Fruit fly (Drosophila melanogaster): ENCODE measurements around the gene Irp-1A.

Gene Irp-1A

DNA sequence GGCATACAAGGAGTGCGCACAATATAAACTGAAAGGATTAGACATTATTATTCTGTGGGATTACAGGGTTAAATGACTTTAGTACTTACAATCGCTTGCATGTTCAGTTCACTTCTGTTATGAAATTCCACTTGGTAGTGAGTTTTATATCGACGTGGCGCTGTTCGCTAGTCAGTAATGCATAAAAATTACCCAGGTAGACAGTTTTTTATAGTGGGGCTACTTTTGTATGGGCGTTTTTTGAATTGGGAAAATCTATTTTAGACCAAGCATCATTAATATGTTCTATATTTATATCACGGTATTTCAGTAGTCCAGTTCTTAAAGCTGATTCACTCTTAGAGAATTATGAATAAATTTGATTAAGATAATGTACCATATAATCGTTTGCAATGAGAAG lies 47.3 kb upstream of the Irp-1A start, which contains the start of gene CG43095:
Gene CG43095 (minus strand): TSS at position 101 of the 400 bp plus-strand sequence.
- TF ChIP-seq sima (GFP tag; optimal IDR thresholded peaks at IDR 0.05) (no peak), dimm (GFP tag; IDR thresholded peaks at IDR 0.05) (no peak), knrl (GFP tag; IDR thresholded peaks at IDR 0.05; ENCODE audit: partially characterized antibody) (no peak), cg (GFP tag; optimal IDR thresholded peaks at IDR 0.05) (no peak), Dip3 (GFP tag; optimal IDR thresholded peaks at IDR 0.05) (no peak), CG11696 (GFP tag; IDR thresholded peaks at IDR 0.05) (no peak), YL-1 (GFP tag; optimal IDR thresholded peaks at IDR 0.05) (no peak), fd96Cb (tag; optimal IDR thresholded peaks at IDR 0.05) (no peak)

DNA sequence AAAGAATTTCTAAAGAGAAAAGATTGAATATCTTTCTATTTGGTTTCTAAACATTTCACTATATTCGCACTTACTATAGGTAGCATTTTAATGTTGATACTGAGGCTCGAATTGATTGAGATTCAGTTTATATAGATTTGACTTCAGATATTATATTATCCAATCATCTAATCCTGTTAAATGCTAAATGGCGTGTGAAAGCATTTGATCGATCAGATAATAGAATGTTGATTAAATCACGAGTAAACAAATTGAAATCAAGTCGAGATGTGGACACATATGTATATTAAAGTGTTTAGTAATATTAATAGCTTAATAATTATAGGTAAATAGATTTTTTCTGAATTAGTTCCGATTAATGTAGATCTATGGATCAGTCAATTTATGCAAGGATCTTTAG lies 46.5 kb upstream of the Irp-1A start, which contains the start of gene CG43094:
Gene CG43094 (minus strand): TSS at position 101 of the 400 bp plus-strand sequence.
- TF ChIP-seq CG17829 (tag; optimal IDR thresholded peaks at IDR 0.05) (no peak), H2.0 (GFP tag; IDR thresholded peaks at IDR 0.05) (no peak), slbo (GFP tag; IDR thresholded peaks at IDR 0.05) (no peak), Abd-B (GFP tag; optimal IDR thresholded peaks at IDR 0.05) (no peak), Sry-δ (GFP tag; optimal IDR thresholded peaks at IDR 0.05) (no peak), CG6654 (GFP tag; optimal IDR thresholded peaks at IDR 0.05) (no peak), Kr (GFP tag; optimal IDR thresholded peaks at IDR 0.05) (no peak)

DNA sequence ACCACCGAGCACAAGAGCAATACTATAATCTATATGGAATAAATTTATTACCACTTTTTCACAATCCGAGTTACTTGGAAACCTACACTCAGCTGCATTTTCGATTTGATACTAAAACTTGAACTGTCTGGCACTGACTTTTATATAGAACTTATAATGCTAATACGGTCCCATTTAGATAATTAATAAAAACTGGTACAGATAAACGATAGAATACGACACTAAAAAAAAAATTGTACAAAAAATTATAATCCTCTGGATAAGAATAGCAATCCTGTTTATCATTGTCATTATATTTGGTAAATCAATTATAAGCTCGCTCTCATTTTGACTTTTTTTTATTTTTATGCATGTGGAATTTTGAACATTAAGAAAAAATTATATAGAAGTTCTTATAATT lies 45.8 kb upstream of the Irp-1A start, which contains the start of gene CG43093:
Gene CG43093 (minus strand): TSS at position 101 of the 400 bp plus-strand sequence.
- no peak for TF ChIP-seq Meics (GFP tag; optimal IDR thresholded peaks at IDR 0.05)
- no peak for TF ChIP-seq chif (GFP tag; optimal IDR thresholded peaks at IDR 0.05)
- TF ChIP-seq ato (GFP tag; IDR thresholded peaks at IDR 0.05; ENCODE audit: partially characterized antibody), result no peak
- no peak for TF ChIP-seq usp (GFP tag; optimal IDR thresholded peaks at IDR 0.05)
- TF ChIP-seq Optix (GFP tag; IDR thresholded peaks at IDR 0.05), result no peak
- no peak for TF ChIP-seq CG2129 (GFP tag; IDR thresholded peaks at IDR 0.05; ENCODE audit: partially characterized antibody)

DNA sequence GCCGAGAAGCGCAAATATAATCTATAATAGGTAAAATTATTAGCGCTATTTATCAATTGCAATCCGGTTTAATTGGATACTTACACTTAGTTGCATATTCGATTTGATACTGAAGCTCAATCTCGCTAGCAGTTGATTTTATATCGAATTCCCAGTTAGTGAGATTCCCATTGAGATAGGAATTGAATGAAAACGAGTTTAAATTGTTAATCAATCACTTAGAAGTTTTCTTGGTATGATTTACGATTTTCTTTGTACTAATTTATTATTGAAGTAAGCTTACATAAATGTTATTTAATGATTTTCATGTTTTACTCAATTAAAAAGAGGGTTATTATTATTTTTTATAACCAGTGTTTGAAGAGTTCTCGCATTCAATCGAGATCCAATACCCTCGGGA lies 45.2 kb upstream of the Irp-1A start, which contains the start of gene CG43092:
Gene CG43092 (minus strand): TSS at position 101 of the 400 bp plus-strand sequence.
- TF ChIP-seq CrebB (tag; optimal IDR thresholded peaks at IDR 0.05) (no peak), dysf (GFP tag; IDR thresholded peaks at IDR 0.05) (no peak), H2.0 (GFP tag; IDR thresholded peaks at IDR 0.05) (no peak), Tbp (GFP tag; optimal IDR thresholded peaks at IDR 0.05) (no peak), CG10462 (GFP tag; optimal IDR thresholded peaks at IDR 0.05) (no peak), CG30431 (GFP tag; optimal IDR thresholded peaks at IDR 0.05) (no peak), CG12071 (GFP tag; optimal IDR thresholded peaks at IDR 0.05) (no peak), CG13424 (tag; optimal IDR thresholded peaks at IDR 0.05) (no peak)

DNA sequence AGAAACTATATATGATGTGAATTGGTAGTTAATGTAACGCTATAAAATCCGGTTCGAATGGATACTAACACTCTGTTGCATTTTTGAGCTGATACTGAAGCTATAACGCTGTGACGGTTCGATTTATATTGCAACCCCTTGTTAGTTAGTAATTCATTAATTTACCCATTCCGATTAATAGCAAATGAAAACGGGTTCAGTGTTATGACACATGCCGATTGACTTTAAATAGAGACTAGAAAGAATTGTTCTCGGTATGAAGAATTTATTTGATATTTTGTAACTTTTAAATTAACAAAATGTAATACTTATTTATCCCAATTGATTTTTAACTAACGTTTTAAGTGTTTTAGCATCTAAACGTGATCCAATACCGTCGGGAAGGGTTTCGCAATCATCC lies 44.2 kb upstream of the Irp-1A start, which contains the start of gene CG43091:
Gene CG43091 (minus strand): TSS at position 101 of the 400 bp plus-strand sequence.
- TF ChIP-seq sens (GFP tag) (peak; percentile 37), CG11398 (GFP tag; optimal IDR thresholded peaks at IDR 0.05) (no peak)

DNA sequence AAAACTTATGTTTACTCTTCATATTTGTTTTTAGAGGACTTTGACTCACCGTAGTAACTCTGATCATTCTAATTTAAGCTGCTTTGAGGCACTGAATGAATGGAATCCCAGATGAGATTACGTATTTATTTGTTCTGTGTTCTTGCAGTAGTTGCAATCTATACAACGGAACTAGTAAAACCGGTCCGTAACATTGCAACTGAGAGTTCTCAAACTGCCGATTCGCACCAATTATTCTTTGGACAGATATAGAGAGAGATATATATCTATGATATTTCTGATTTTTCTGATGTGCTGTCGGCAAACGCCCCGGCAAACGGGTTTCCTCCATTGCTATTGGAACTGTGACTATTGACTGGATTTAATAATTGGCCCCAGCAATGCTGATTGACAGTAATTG lies 43.2 kb upstream of the Irp-1A start, which contains the start of gene CG13841:
Gene CG13841 (minus strand): TSS at position 101 of the 400 bp plus-strand sequence.
- TF ChIP-seq CG12744 (GFP tag; optimal IDR thresholded peaks at IDR 0.05) (no peak), D19A (tag; optimal IDR thresholded peaks at IDR 0.05) (no peak), sens (GFP tag) (peak; percentile 38)
